Worm (Caenorhabditis elegans) whole organism, L3 larva: ENCODE measurements around the gene slc-36.3.

Experiments
- ZK546.5 ChIP-seq: sonication (generic microtip); optimal IDR thresholded peaks from 2 replicates; lab custom pipeline; 2017; ENCODE audit warnings: missing biosample characterization, missing genetic modification characterization
- ama-1 ChIP-seq: fragments of 150-350 bp; optimal IDR thresholded peaks from 2 replicates; lab custom pipeline; 2018
- ceh-16 ChIP-seq: sonication (generic microtip); optimal IDR thresholded peaks from 2 replicates; lab custom pipeline; 2017; ENCODE audit warnings: missing biosample characterization, missing genetic modification characterization
- ceh-28 ChIP-seq: fragments of 150-350 bp; optimal IDR thresholded peaks from 2 replicates; lab custom pipeline; 2014; ENCODE audit warnings: missing biosample characterization, missing genetic modification reagents, missing genetic modification characterization
- ceh-9 ChIP-seq: sonication (generic microtip); optimal IDR thresholded peaks from 2 replicates; lab custom pipeline; 2018; ENCODE audit warnings: missing biosample characterization, missing genetic modification characterization
- daf-12 ChIP-seq: fragments of 150-350 bp; optimal IDR thresholded peaks from 2 replicates; lab custom pipeline; 2014; ENCODE audit warnings: missing biosample characterization, missing genetic modification reagents, missing genetic modification characterization
- elt-2 ChIP-seq: sonication (generic microtip); optimal IDR thresholded peaks from 2 replicates; lab custom pipeline; 2016; ENCODE audit warnings: missing genetic modification reagents, mild to moderate bottlenecking, missing genetic modification characterization, missing compliant biosample characterization
- elt-3 ChIP-seq, 3 experiments: fragments of 150-350 bp in 1 of 3; sonication (generic microtip) in 2 of 3; optimal IDR thresholded peaks; 2 replicates in 2 of 3; 4 replicates in 1 of 3; lab custom pipeline; 2014 to 2017; ENCODE audit warnings: missing biosample characterization in 3 of 3, missing genetic modification characterization in 3 of 3
- eor-1 ChIP-seq, 2 experiments: fragments of 150-350 bp; optimal IDR thresholded peaks; 2 replicates each; lab custom pipeline; 2014 to 2018; ENCODE audit warnings: missing biosample characterization in 2 of 2, missing genetic modification characterization in 2 of 2
- fkh-10 ChIP-seq: sonication (generic microtip); optimal IDR thresholded peaks from 2 replicates; lab custom pipeline; 2017; ENCODE audit warnings: missing biosample characterization, missing genetic modification reagents, missing genetic modification characterization
- fos-1 ChIP-seq: fragments of 150-350 bp; optimal IDR thresholded peaks from 2 replicates; lab custom pipeline; 2014; ENCODE audit warnings: missing biosample characterization, missing genetic modification characterization
- hmg-11 ChIP-seq: sonication (generic microtip); optimal IDR thresholded peaks from 2 replicates; lab custom pipeline; 2016; ENCODE audit warnings: missing genetic modification characterization, missing compliant biosample characterization
- jun-1 ChIP-seq: fragments of 150-350 bp; optimal IDR thresholded peaks from 2 replicates; lab custom pipeline; 2014; ENCODE audit warnings: missing biosample characterization, missing genetic modification reagents, missing genetic modification characterization
- lin-39 ChIP-seq: fragments of 150-350 bp; optimal IDR thresholded peaks from 2 replicates; lab custom pipeline; 2018; ENCODE audit warnings: missing biosample characterization, missing genetic modification reagents, missing genetic modification characterization
- lsy-12 ChIP-seq: sonication (generic microtip); optimal IDR thresholded peaks from 2 replicates; lab custom pipeline; 2016; ENCODE audit warnings: mild to moderate bottlenecking, missing genetic modification characterization, missing compliant biosample characterization
- mml-1 ChIP-seq: fragments of 150-350 bp; sonication (generic microtip); optimal IDR thresholded peaks from 3 replicates; lab custom pipeline; 2014; ENCODE audit warnings: missing biosample characterization, missing genetic modification characterization
- nhr-12 ChIP-seq: fragments of 150-350 bp; optimal IDR thresholded peaks from 2 replicates; lab custom pipeline; 2014; ENCODE audit warnings: missing biosample characterization, missing genetic modification characterization
- nhr-23 ChIP-seq: fragments of 150-350 bp; optimal IDR thresholded peaks from 2 replicates; lab custom pipeline; 2014; ENCODE audit warnings: missing biosample characterization, missing genetic modification reagents, missing genetic modification characterization
- nhr-25 ChIP-seq: sonication (generic microtip); optimal IDR thresholded peaks from 2 replicates; lab custom pipeline; 2017; ENCODE audit warnings: missing biosample characterization, missing genetic modification characterization
- nhr-28 ChIP-seq: fragments of 150-350 bp; optimal IDR thresholded peaks from 2 replicates; lab custom pipeline; 2014; ENCODE audit warnings: missing biosample characterization, missing genetic modification characterization
- nhr-67 ChIP-seq: fragments of 150-350 bp; optimal IDR thresholded peaks from 2 replicates; lab custom pipeline; 2014; ENCODE audit warnings: missing biosample characterization, missing genetic modification characterization
- pqm-1 ChIP-seq: fragments of 150-350 bp; optimal IDR thresholded peaks from 2 replicates; lab custom pipeline; 2017; ENCODE audit warnings: missing biosample characterization, missing genetic modification characterization, inconsistent platforms
- sea-2 ChIP-seq: fragments of 150-350 bp; sonication (generic microtip); optimal IDR thresholded peaks from 4 replicates; lab custom pipeline; 2014; ENCODE audit warnings: missing biosample characterization, missing genetic modification reagents, missing genetic modification characterization
- skn-1 ChIP-seq: fragments of 150-350 bp; optimal IDR thresholded peaks from 2 replicates; lab custom pipeline; 2014; ENCODE audit warnings: missing biosample characterization, missing genetic modification characterization
- snpc-4 ChIP-seq: fragments of 150-350 bp; optimal IDR thresholded peaks from 2 replicates; lab custom pipeline; 2014; ENCODE audit warnings: missing biosample characterization, missing genetic modification characterization
- tbx-2 ChIP-seq: sonication (generic microtip); optimal IDR thresholded peaks from 2 replicates; lab custom pipeline; 2016; ENCODE audit warnings: mild to moderate bottlenecking, missing genetic modification characterization, missing compliant biosample characterization
- unc-39 ChIP-seq: sonication (generic microtip); optimal IDR thresholded peaks from 4 replicates; lab custom pipeline; 2017; ENCODE audit warnings: missing biosample characterization, missing genetic modification characterization
- unc-62 ChIP-seq: fragments of 150-350 bp; sonication (generic microtip); optimal IDR thresholded peaks from 4 replicates; lab custom pipeline; 2014; ENCODE audit warnings: missing biosample characterization, missing genetic modification reagents, missing genetic modification characterization
- ztf-11 ChIP-seq: fragments of 150-350 bp; optimal IDR thresholded peaks from 2 replicates; lab custom pipeline; 2014; ENCODE audit warnings: missing biosample characterization, missing genetic modification characterization
- ztf-4 ChIP-seq: fragments of 150-350 bp; optimal IDR thresholded peaks from 2 replicates; lab custom pipeline; 2014; ENCODE audit warnings: missing biosample characterization, missing genetic modification characterization

slc-36.3 gene

DNA sequence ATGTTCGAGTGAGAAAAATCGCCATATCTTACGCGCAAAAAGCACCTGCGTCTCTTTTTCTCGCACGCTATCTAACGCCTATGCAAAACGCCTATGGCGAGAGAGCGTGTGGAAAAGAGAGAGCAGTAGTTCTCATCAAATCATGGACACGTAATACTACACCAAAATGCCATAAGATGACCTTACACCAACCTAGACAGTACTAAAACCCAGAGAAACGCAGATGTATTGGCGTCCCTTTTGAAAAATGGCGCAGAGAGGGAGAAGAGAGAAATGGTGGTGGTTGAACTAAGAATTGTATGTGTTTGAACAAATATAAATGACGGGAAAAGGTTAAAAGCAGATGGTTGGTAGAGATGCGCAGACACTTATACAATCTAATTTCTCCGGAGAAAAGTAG is 4.9 kb downstream of the slc-36.3 start, which contains the start of gene Y38H6C.16:
TSS of gene Y38H6C.16 (minus strand) at position 293 of the 400 bp plus-strand sequence.
- TF ChIP-seq daf-12 (tag; lab: Kevin White, UChicago), result no peak
- peak; percentile 49 for TF ChIP-seq nhr-25 (tag; lab: Kevin White, UChicago)
- TF ChIP-seq, all 47 proteins: peak for 1

DNA sequence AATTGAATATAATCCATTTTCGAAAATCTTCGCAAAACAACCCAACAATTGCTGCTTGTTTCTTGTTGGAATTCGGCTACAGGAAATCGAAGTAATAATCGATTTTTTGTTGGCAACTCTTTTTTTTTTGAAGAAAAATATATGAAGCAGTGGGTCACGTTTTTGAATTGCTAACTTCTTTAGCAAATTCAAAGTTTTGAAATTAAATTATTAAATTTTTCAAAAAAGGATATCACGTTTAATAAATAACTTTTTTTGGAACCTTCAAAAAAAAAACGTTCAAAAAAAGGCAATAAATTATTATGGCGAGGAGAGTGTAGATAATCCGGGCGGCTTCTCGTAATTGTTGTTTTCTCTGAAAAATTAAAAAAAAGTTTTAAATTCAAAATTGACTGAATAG is 7.8 kb downstream of the slc-36.3 start, which contains the start of gene Y38H6C.15:
TSS of gene Y38H6C.15 (minus strand) at position 101 of the 400 bp plus-strand sequence.
- TF ChIP-seq unc-62 (GFP tag; lab: Kevin White, UChicago), result no peak
- TF ChIP-seq ama-1 (lab: Kevin White, UChicago), result no peak
- no peak for TF ChIP-seq nhr-67 (tag; lab: Kevin White, UChicago)
- no peak for TF ChIP-seq ceh-28
- no peak for TF ChIP-seq fkh-10 (GFP tag; lab: Kevin White, UChicago)
- TF ChIP-seq lin-39 (tag; lab: Kevin White, UChicago), result no peak
- no peak for TF ChIP-seq nhr-12 (tag; lab: Kevin White, UChicago)
- TF ChIP-seq ztf-11 (tag; lab: Kevin White, UChicago), result no peak
- TF ChIP-seq lsy-12 (tag; lab: Kevin White, UChicago), result no peak
- TF ChIP-seq nhr-28 (tag; lab: Kevin White, UChicago), result no peak

DNA sequence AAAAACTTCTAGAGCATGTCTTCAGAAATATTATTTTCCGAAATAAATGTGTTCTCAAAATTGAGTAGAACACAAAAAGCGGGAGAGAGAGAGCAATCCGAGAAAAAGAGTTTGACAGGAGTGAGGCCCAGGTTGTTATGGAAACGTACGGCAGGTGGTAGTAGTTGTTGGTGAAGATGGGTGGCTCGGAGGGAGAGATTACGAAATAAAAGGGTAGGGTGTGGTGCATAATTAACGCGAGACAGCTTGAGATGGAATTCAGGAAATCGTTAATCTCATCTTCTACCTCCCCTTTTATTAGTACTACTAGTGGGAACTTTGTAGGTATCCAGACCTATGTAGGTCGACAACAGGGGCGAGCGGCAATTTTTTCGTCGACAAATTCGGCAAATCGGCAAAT is 9.9 kb downstream of the slc-36.3 start, which contains the start of gene famh-161:
TSS of gene famh-161 (minus strand) at position 101 of the 400 bp plus-strand sequence.
- TF ChIP-seq ceh-28, result no peak
- TF ChIP-seq hmg-11 (tag; lab: Kevin White, UChicago), result no peak
- TF ChIP-seq lin-39 (tag; lab: Kevin White, UChicago), result no peak
- no peak for TF ChIP-seq nhr-23
- no peak for TF ChIP-seq elt-2

DNA sequence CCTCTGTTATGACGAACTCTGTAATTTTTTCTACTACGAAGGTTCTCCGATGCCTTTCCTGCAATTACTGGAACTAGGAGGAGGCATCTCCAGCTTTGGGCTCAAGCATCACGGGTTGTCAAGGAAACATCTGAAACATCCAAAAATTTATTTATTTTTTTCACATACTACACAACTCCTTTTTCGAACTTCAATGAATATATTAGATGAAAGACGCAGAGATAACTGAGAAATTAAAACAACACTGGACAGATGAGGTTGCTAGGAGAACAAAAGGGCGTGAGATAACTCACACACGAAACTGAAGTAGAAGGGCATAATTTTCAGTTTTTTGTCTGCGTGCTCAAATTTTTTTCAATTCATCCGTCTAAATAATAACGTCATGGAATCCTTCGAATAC is 16.5 kb downstream of the slc-36.3 start, which contains the start of gene Y38H6C.13:
TSS of gene Y38H6C.13 (plus strand) at position 301 of the 400 bp plus-strand sequence.
- no peak for TF ChIP-seq ama-1 (lab: Kevin White, UChicago)
- TF ChIP-seq ceh-28, result no peak
- TF ChIP-seq snpc-4 (tag; lab: Kevin White, UChicago), result no peak
- no peak for TF ChIP-seq ceh-16 (tag; lab: Kevin White, UChicago)
- TF ChIP-seq ZK546.5 (tag; lab: Kevin White, UChicago), result no peak
- no peak for TF ChIP-seq nhr-25 (tag; lab: Kevin White, UChicago)
- TF ChIP-seq fos-1 (tag; lab: Kevin White, UChicago), result no peak
- no peak for TF ChIP-seq pqm-1 (tag; lab: Kevin White, UChicago)
- TF ChIP-seq sea-2 (GFP tag; lab: Kevin White, UChicago), result no peak
- no peak for TF ChIP-seq elt-2
- TF ChIP-seq ztf-4 (tag; lab: Kevin White, UChicago), result no peak
- TF ChIP-seq eor-1 (tag; optimal IDR thresholded peaks at IDR 0.05; lab: Kevin White, UChicago), result no peak
- TF ChIP-seq ztf-11 (tag; lab: Kevin White, UChicago), result no peak
- no peak for TF ChIP-seq ceh-9 (tag; lab: Kevin White, UChicago)

DNA sequence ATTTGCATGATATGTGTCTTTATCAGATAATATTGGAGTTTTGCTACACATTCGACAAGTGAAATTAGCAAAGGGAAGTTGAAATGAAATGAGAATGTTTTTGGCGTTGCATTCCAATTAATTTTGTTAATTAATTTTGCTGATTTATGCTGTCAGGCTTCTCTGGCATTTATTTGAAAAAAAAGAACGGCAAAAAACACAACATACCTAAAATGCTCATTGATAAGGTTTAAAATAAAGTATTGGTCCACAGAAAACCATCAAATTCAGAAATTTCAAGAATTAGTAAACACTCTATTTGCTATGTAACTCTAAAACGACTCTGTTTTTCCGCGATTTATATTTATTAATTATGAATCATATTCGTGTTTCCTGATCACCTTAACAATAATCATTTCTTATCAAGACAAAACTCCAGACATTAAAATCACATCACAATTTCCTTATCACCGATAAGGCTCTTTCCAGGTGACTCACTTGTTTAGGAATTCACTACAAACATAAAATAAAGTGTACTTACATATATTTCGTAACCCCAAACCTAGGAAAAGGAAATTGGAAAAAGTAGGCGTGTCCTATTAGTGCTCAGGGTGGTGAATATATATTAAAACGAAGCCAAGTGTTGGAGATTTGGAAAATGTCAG is 18.1 kb downstream of the slc-36.3 start, which contains the start of the genes srh-166 and Y38H6C.24:
TSS of gene srh-166 (minus strand) at position 51 of the 644 bp plus-strand sequence.
TSS of gene Y38H6C.24 (plus strand) at position 620 of the 644 bp plus-strand sequence.
- no peak for TF ChIP-seq mml-1 (tag; lab: Kevin White, UChicago)
- peak; percentile 41 for TF ChIP-seq skn-1 (tag; lab: Kevin White, UChicago)
- peak; percentile 82 for TF ChIP-seq elt-2
- no peak for TF ChIP-seq unc-39
- TF ChIP-seq jun-1 (tag; lab: Kevin White, UChicago), result peak; percentile 52
- TF ChIP-seq pqm-1 (tag; lab: Kevin White, UChicago), result peak; percentile 89

DNA sequence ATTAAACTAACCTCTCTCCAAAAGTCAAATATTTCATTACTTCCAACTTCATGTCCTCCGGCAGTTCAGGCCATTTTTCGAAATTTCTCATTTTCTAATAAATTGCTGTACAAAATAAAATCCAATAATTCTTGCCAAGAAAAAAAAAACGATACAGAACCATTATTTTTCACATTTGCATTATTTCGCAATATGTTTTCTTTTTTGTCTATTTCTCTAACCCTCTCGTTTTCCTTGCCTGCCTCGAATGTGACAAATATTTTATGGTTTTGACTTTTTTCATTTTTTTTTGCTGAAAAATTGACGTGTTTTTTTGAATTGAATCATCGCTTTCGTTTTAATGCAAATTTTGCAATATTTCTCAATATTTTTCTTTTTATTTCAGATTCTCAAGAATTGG is 21.8 kb downstream of the slc-36.3 start, which contains the start of the genes Y38H6C.9 and fbxa-150:
TSS of gene Y38H6C.9 (minus strand) at position 52 of the 400 bp plus-strand sequence.
TSS of gene fbxa-150 (plus strand) at position 380 of the 400 bp plus-strand sequence.
- TF ChIP-seq tbx-2 (no peak), elt-3 (tag; optimal IDR thresholded peaks at IDR 0.05; lab: Kevin White, UChicago) (no peak)
